Fruit fly (Drosophila melanogaster) whole organism, embryonic: ENCODE results near the gene SmE.
A peak's percentile ranks its signal among the peaks of the same experiment; 100 is the strongest.

Source experiments
- CG10462 ChIP-seq: fragments of 200-800 bp; sonication (Bioruptor generic); optimal IDR thresholded peaks from 2 replicates; lab custom pipeline; 2016; ENCODE audit warnings: missing biosample characterization, missing genetic modification characterization
- CG16815 ChIP-seq: fragments of 200-800 bp; sonication (Bioruptor generic); optimal IDR thresholded peaks from 3 replicates; lab custom pipeline; 2017; ENCODE audit warnings: missing biosample characterization, mild to moderate bottlenecking, missing genetic modification characterization
- CG17186 ChIP-seq: fragments of 200-800 bp; sonication (Bioruptor generic); optimal IDR thresholded peaks from 3 replicates; lab custom pipeline; 2017; ENCODE audit warnings: missing biosample characterization, missing genetic modification reagents, missing genetic modification characterization
- CG17568 ChIP-seq: fragments of 200-800 bp; sonication (Bioruptor generic); optimal IDR thresholded peaks from 2 replicates; lab custom pipeline; 2018; ENCODE audit warnings: missing biosample characterization, mild to moderate bottlenecking, missing genetic modification characterization, moderate library complexity
- CG17612 ChIP-seq: fragments of 200-800 bp; sonication (Bioruptor generic); IDR thresholded peaks from 2 replicates; pipeline ENCODE4 v1.3.6; 2022; ENCODE audit warnings: missing biosample characterization, missing genetic modification characterization
- CG18262 ChIP-seq: fragments of 200-800 bp; optimal IDR thresholded peaks from 3 replicates; lab custom pipeline; 2019; ENCODE audit warnings: missing biosample characterization, mild to moderate bottlenecking, missing genetic modification characterization, moderate library complexity
- CG4360 ChIP-seq: fragments of 200-800 bp; sonication (Bioruptor generic); IDR thresholded peaks from 2 replicates; pipeline ENCODE4 v1.3.6; 2022; ENCODE audit warnings: missing biosample characterization, missing genetic modification characterization
- CG6175 ChIP-seq: fragments of 200-800 bp; sonication (Bioruptor generic); IDR thresholded peaks from 3 replicates; pipeline ENCODE4 v1.3.6; 2022; ENCODE audit warnings: missing biosample characterization, missing genetic modification characterization
- CG6689 ChIP-seq: fragments of 200-800 bp; sonication (Bioruptor generic); IDR thresholded peaks from 2 replicates; pipeline ENCODE4 v1.3.6; 2022; ENCODE audit warnings: missing biosample characterization, missing genetic modification characterization
- CG7357 ChIP-seq: fragments of 200-800 bp; sonication (Bioruptor generic); IDR thresholded peaks from 3 replicates; pipeline ENCODE4 v1.3.6; 2022; ENCODE audit warnings: missing biosample characterization, missing genetic modification characterization
- CG7987 ChIP-seq: fragments of 200-800 bp; sonication (Bioruptor generic); optimal IDR thresholded peaks from 2 replicates; lab custom pipeline; 2018; ENCODE audit warnings: missing biosample characterization, mild to moderate bottlenecking, missing genetic modification characterization, moderate library complexity
- CG8765 ChIP-seq: fragments of 200-800 bp; sonication (Bioruptor generic); IDR thresholded peaks from 2 replicates; pipeline ENCODE4 v1.3.6; 2022; ENCODE audit warnings: missing biosample characterization, missing genetic modification characterization
- CG9437 ChIP-seq: fragments of 200-800 bp; sonication (Bioruptor generic); optimal IDR thresholded peaks from 2 replicates; lab custom pipeline; 2018; ENCODE audit warnings: missing biosample characterization, mild to moderate bottlenecking, missing genetic modification characterization
- CG9817 ChIP-seq: fragments of 200-800 bp; sonication (Bioruptor generic); optimal IDR thresholded peaks from 2 replicates; lab custom pipeline; 2018; ENCODE audit warnings: missing biosample characterization, mild to moderate bottlenecking, missing genetic modification characterization, moderate library complexity
- Chrac-16 ChIP-seq: fragments of 200-800 bp; sonication (Bioruptor generic); optimal IDR thresholded peaks from 3 replicates; lab custom pipeline; 2016; ENCODE audit warnings: missing biosample characterization, missing genetic modification characterization
- D ChIP-seq, 2 experiments: fragments of 200-800 bp in 1 of 2; fragments of >200 bp in 1 of 2; sonication (Bioruptor generic) in 1 of 2; optimal IDR thresholded peaks; 2 replicates in 1 of 2; 3 replicates in 1 of 2; lab custom pipeline; 2017; ENCODE audit warnings: mild to moderate bottlenecking in 1 of 2, missing biosample characterization in 1 of 2, missing genetic modification characterization in 1 of 2, missing genetic modification reagents in 1 of 2
- D19A ChIP-seq: fragments of 200-800 bp; optimal IDR thresholded peaks from 3 replicates; lab custom pipeline; 2019; ENCODE audit warnings: missing biosample characterization, mild to moderate bottlenecking, missing genetic modification characterization, moderate library complexity
- D19B ChIP-seq: fragments of 200-800 bp; sonication (Bioruptor generic); optimal IDR thresholded peaks from 2 replicates; lab custom pipeline; 2017; ENCODE audit warnings: missing biosample characterization, mild to moderate bottlenecking, missing genetic modification characterization
- Dfd ChIP-seq, 2 experiments: fragments of >200 bp; optimal IDR thresholded peaks; 2 replicates each; lab custom pipeline; 2017; ENCODE audit warnings: missing biosample characterization in 2 of 2, missing genetic modification characterization in 2 of 2
- Doc2 ChIP-seq: fragments of 200-800 bp; sonication (Bioruptor generic); IDR thresholded peaks from 2 replicates; pipeline ENCODE4 v1.3.6; 2022; ENCODE audit warnings: missing biosample characterization, missing genetic modification characterization
- Doc3 ChIP-seq: fragments of 200-800 bp; sonication (Bioruptor generic); IDR thresholded peaks from 3 replicates; pipeline ENCODE4 v1.3.6; 2022; ENCODE audit warnings: missing biosample characterization, missing genetic modification characterization; ENCODE audit not compliant: partially characterized antibody
- H2.0 ChIP-seq: fragments of 200-800 bp; sonication (Bioruptor generic); IDR thresholded peaks from 2 replicates; pipeline ENCODE4 v1.3.6; 2022; ENCODE audit warnings: missing biosample characterization, missing genetic modification characterization
- Hr3 ChIP-seq: fragments of 200-800 bp; sonication (Bioruptor generic); optimal IDR thresholded peaks from 3 replicates; lab custom pipeline; 2016; ENCODE audit warnings: missing biosample characterization, missing genetic modification characterization
- Lpt ChIP-seq: fragments of >200 bp; optimal IDR thresholded peaks from 2 replicates; lab custom pipeline; 2018; ENCODE audit warnings: missing biosample characterization, missing genetic modification characterization
- Max ChIP-seq: fragments of 200-800 bp; sonication (Bioruptor generic); optimal IDR thresholded peaks from 2 replicates; lab custom pipeline; 2016; ENCODE audit warnings: missing biosample characterization, mild to moderate bottlenecking, missing genetic modification characterization
- Nf-YB ChIP-seq: fragments of 200-800 bp; sonication (Bioruptor generic); optimal IDR thresholded peaks from 3 replicates; lab custom pipeline; 2019; ENCODE audit warnings: missing biosample characterization, mild to moderate bottlenecking, missing genetic modification characterization, moderate library complexity
- PHDP ChIP-seq: fragments of 200-800 bp; sonication (Bioruptor generic); optimal IDR thresholded peaks from 3 replicates; lab custom pipeline; 2018; ENCODE audit warnings: missing biosample characterization, mild to moderate bottlenecking, missing genetic modification characterization, moderate library complexity
- Sry-δ ChIP-seq: fragments of 200-800 bp; sonication (Bioruptor generic); optimal IDR thresholded peaks from 2 replicates; lab custom pipeline; 2016; ENCODE audit warnings: missing biosample characterization, missing genetic modification characterization
- Xbp1 ChIP-seq: fragments of 200-800 bp; sonication (Bioruptor generic); optimal IDR thresholded peaks from 3 replicates; lab custom pipeline; 2016; ENCODE audit warnings: missing biosample characterization, mild to moderate bottlenecking, missing genetic modification characterization
- ac ChIP-seq: fragments of 200-800 bp; sonication (Bioruptor generic); optimal IDR thresholded peaks from 3 replicates; lab custom pipeline; 2017; ENCODE audit warnings: missing biosample characterization, mild to moderate bottlenecking, missing genetic modification characterization
- al ChIP-seq: fragments of 200-800 bp; sonication (Bioruptor generic); IDR thresholded peaks from 2 replicates; pipeline ENCODE4 v1.3.6; 2022; ENCODE audit warnings: missing biosample characterization, missing genetic modification characterization
- ara ChIP-seq: fragments of 200-800 bp; sonication (Bioruptor generic); IDR thresholded peaks from 2 replicates; pipeline ENCODE4 v1.3.6; 2022; ENCODE audit warnings: missing biosample characterization, missing genetic modification characterization
- ase ChIP-seq: fragments of 200-800 bp; sonication (Bioruptor generic); IDR thresholded peaks from 3 replicates; pipeline ENCODE4 v1.3.6; 2022; ENCODE audit warnings: missing biosample characterization, missing genetic modification characterization
- ash1 ChIP-seq: fragments of 200-800 bp; sonication (Bioruptor generic); optimal IDR thresholded peaks from 2 replicates; lab custom pipeline; 2018; ENCODE audit warnings: missing biosample characterization, mild to moderate bottlenecking, missing genetic modification characterization
- bcd ChIP-seq: fragments of 200-800 bp; sonication (Bioruptor generic); optimal IDR thresholded peaks from 2 replicates; lab custom pipeline; 2017; ENCODE audit warnings: missing biosample characterization, mild to moderate bottlenecking, missing genetic modification characterization
- crol ChIP-seq: fragments of 200-800 bp; sonication (Bioruptor generic); IDR thresholded peaks from 2 replicates; pipeline ENCODE4 v1.3.6; 2022; ENCODE audit warnings: missing biosample characterization, missing genetic modification characterization
- dan ChIP-seq: fragments of 200-800 bp; sonication (Bioruptor generic); IDR thresholded peaks from 2 replicates; pipeline ENCODE4 v1.3.6; 2022; ENCODE audit warnings: missing biosample characterization, missing genetic modification characterization
- grn ChIP-seq: fragments of 200-800 bp; sonication (Bioruptor generic); optimal IDR thresholded peaks from 3 replicates; lab custom pipeline; 2017; ENCODE audit warnings: missing biosample characterization, missing genetic modification characterization
- insv ChIP-seq, 2 experiments: fragments of 200-800 bp; sonication (Bioruptor generic); optimal IDR thresholded peaks; 3 replicates each; lab custom pipeline; 2016 to 2018; ENCODE audit warnings: missing biosample characterization in 2 of 2, missing genetic modification characterization in 2 of 2
- kay ChIP-seq: fragments of 200-800 bp; sonication (Bioruptor generic); optimal IDR thresholded peaks from 2 replicates; lab custom pipeline; 2016; ENCODE audit warnings: missing biosample characterization, missing genetic modification characterization
- lab ChIP-seq: fragments of 200-800 bp; sonication (Bioruptor generic); optimal IDR thresholded peaks from 3 replicates; lab custom pipeline; 2017; ENCODE audit warnings: missing biosample characterization, missing genetic modification characterization, mild to moderate bottlenecking, moderate library complexity, missing genetic modification reagents
- lola ChIP-seq, 3 experiments: fragments of >200 bp in 2 of 3; fragments of 200-800 bp in 1 of 3; sonication (Bioruptor generic) in 1 of 3; optimal IDR thresholded peaks; 2 replicates each; lab custom pipeline; 2017 to 2019; ENCODE audit warnings: missing biosample characterization in 3 of 3, missing genetic modification characterization in 3 of 3, mild to moderate bottlenecking in 1 of 3, moderate library complexity in 1 of 3
- nau ChIP-seq: fragments of 200-800 bp; sonication (Bioruptor generic); optimal IDR thresholded peaks from 3 replicates; lab custom pipeline; 2017; ENCODE audit warnings: missing biosample characterization, mild to moderate bottlenecking, missing genetic modification characterization, missing genetic modification reagents
- nmo ChIP-seq: fragments of 200-800 bp; sonication (Bioruptor generic); optimal IDR thresholded peaks from 2 replicates; lab custom pipeline; 2018; ENCODE audit warnings: missing biosample characterization, mild to moderate bottlenecking, missing genetic modification characterization, moderate library complexity
- org-1 ChIP-seq: fragments of 200-800 bp; sonication (Bioruptor generic); optimal IDR thresholded peaks from 2 replicates; lab custom pipeline; 2017; ENCODE audit warnings: missing biosample characterization, missing genetic modification characterization
- pan ChIP-seq, 4 experiments: fragments of >200 bp in 3 of 4; fragments of 200-800 bp in 1 of 4; sonication (Bioruptor generic) in 1 of 4; optimal IDR thresholded peaks in 3 of 4; IDR thresholded peaks in 1 of 4; 2 replicates each; pipeline versions ENCODE4 v1.3.6 to Lab custom; 2017 to 2022; ENCODE audit warnings: missing biosample characterization in 2 of 4, missing genetic modification characterization in 2 of 4, mixed read lengths in 1 of 4
- peb ChIP-seq: fragments of 200-800 bp; sonication (Bioruptor generic); IDR thresholded peaks from 2 replicates; pipeline ENCODE4 v1.3.6; 2022; ENCODE audit warnings: missing biosample characterization, missing genetic modification characterization
- row ChIP-seq: fragments of 200-800 bp; sonication (Bioruptor generic); IDR thresholded peaks from 3 replicates; pipeline ENCODE4 v1.3.6; 2022; ENCODE audit warnings: missing biosample characterization, missing genetic modification characterization
- yki ChIP-seq: fragments of >200 bp; optimal IDR thresholded peaks from 3 replicates; lab custom pipeline; 2018
- z ChIP-seq: fragments of 200-800 bp; sonication (Bioruptor generic); IDR thresholded peaks from 3 replicates; pipeline ENCODE4 v1.3.6; 2022; ENCODE audit warnings: missing biosample characterization, missing genetic modification characterization
- zen ChIP-seq: fragments of 200-800 bp; sonication (Bioruptor generic); optimal IDR thresholded peaks from 3 replicates; lab custom pipeline; 2018; ENCODE audit warnings: missing biosample characterization, mild to moderate bottlenecking, missing genetic modification characterization, moderate library complexity

Gene SmE

dm6 chr2L:7885271-7885670 lies at the start of gene SmE, which contains the start of gene CG34132 (continued):
- TF ChIP-seq CG7987 (GFP tag; lab: Kevin White, UChicago): no peak
- no peak for TF ChIP-seq CG8765 (GFP tag; lab: Robert Waterston, UW)
- no peak for TF ChIP-seq CG17612 (GFP tag; lab: Robert Waterston, UW)
- TF ChIP-seq D19B (GFP tag; lab: Kevin White, UChicago): no peak
- peak; percentile 28 for TF ChIP-seq nmo (GFP tag; lab: Kevin White, UChicago)
- TF ChIP-seq ash1 (GFP tag; lab: Kevin White, UChicago): no peak
- TF ChIP-seq CG17568 (GFP tag; lab: Kevin White, UChicago): no peak
- peak; percentile 34; the same call in 1 of the 3 replicates for TF ChIP-seq row (GFP tag; lab: Robert Waterston, UW)
- no peak for TF ChIP-seq Max (GFP tag; lab: Kevin White, UChicago)
- TF ChIP-seq yki (lab: Kevin White, UChicago): no peak
- TF ChIP-seq bcd (GFP tag; lab: Kevin White, UChicago): no peak
- TF ChIP-seq crol (GFP tag; lab: Robert Waterston, UW): no peak
- TF ChIP-seq z (GFP tag; lab: Robert Waterston, UW): no peak
- no peak for TF ChIP-seq Hr3 (GFP tag; lab: Kevin White, UChicago)
- no peak for TF ChIP-seq CG9817 (tag; lab: Kevin White, UChicago)
- no peak for TF ChIP-seq CG4360 (GFP tag; lab: Robert Waterston, UW)
- peak; percentile 7 for TF ChIP-seq CG17186 (GFP tag; lab: Kevin White, UChicago)
- no peak for TF ChIP-seq ac (GFP tag; lab: Kevin White, UChicago)
- TF ChIP-seq lab: no peak
- TF ChIP-seq insv (GFP tag; optimal IDR thresholded peaks at IDR 0.05; lab: Kevin White, UChicago): no peak
- TF ChIP-seq lola (GFP tag; optimal IDR thresholded peaks at IDR 0.05; lab: Kevin White, UChicago): no peak
- TF ChIP-seq CG6175: no peak
- no peak for TF ChIP-seq CG16815
- TF ChIP-seq Doc3 (GFP tag; lab: Robert Waterston, UW): peak; percentile 89
- no peak for TF ChIP-seq Chrac-16 (GFP tag; lab: Kevin White, UChicago)
- TF ChIP-seq Xbp1 (GFP tag; lab: Kevin White, UChicago): no peak
- no peak for TF ChIP-seq CG10462 (GFP tag; lab: Kevin White, UChicago)
- no peak for TF ChIP-seq CG18262 (tag; lab: Kevin White, UChicago)
- no peak for TF ChIP-seq peb (GFP tag; lab: Robert Waterston, UW)
- TF ChIP-seq al: no peak
- TF ChIP-seq kay (GFP tag; lab: Kevin White, UChicago): no peak
- TF ChIP-seq D19A (tag; lab: Kevin White, UChicago): no peak
- TF ChIP-seq Lpt (GFP tag; lab: Kevin White, UChicago): no peak
- no peak for TF ChIP-seq org-1
- no peak for TF ChIP-seq CG7357 (GFP tag; lab: Robert Waterston, UW)
- no peak for TF ChIP-seq D (optimal IDR thresholded peaks at IDR 0.05; lab: Kevin White, UChicago)
- TF ChIP-seq D (GFP tag; optimal IDR thresholded peaks at IDR 0.05; lab: Kevin White, UChicago): no peak
- no peak for TF ChIP-seq Nf-YB
- TF ChIP-seq PHDP (tag; lab: Kevin White, UChicago): no peak
- no peak for TF ChIP-seq H2.0 (GFP tag; lab: Robert Waterston, UW)
- TF ChIP-seq CG9437: no peak
- TF ChIP-seq Sry-δ: peak; percentile 79
- no peak for TF ChIP-seq ara
- no peak for TF ChIP-seq Dfd (GFP tag; optimal IDR thresholded peaks at IDR 0.05; lab: Kevin White, UChicago)
- no peak for TF ChIP-seq zen (tag; lab: Kevin White, UChicago)
- no peak for TF ChIP-seq grn (GFP tag; lab: Kevin White, UChicago)
- TF ChIP-seq dan: no peak
- no peak for TF ChIP-seq CG6689
- TF ChIP-seq ase (GFP tag; lab: Robert Waterston, UW): no peak
- no peak for TF ChIP-seq nau (GFP tag; lab: Kevin White, UChicago)
- no peak for TF ChIP-seq pan (optimal IDR thresholded peaks at IDR 0.05; lab: Kevin White, UChicago)
- no peak for TF ChIP-seq pan (GFP tag; optimal IDR thresholded peaks at IDR 0.05 in 1 of 2, IDR thresholded peaks at IDR 0.05 in 1 of 2)
- no peak for TF ChIP-seq Doc2
